Worm (Caenorhabditis elegans) whole organism, young adult: ENCODE data around the gene fbxb-50.

ENCODE experiments used
- C17E4.6 ChIP-seq: fragments of 200-800 bp; sonication (Bioruptor generic); IDR thresholded peaks from 2 replicates; pipeline ENCODE4 v1.3.6; 2022; ENCODE audit warnings: missing genetic modification reagents, missing genetic modification characterization, missing compliant biosample characterization
- F39B2.1 ChIP-seq: fragments of 200-800 bp; sonication (Bioruptor generic); IDR thresholded peaks from 2 replicates; pipeline ENCODE4 v1.3.6; 2022; ENCODE audit warnings: missing genetic modification reagents, missing genetic modification characterization, missing compliant biosample characterization
- T26A5.8 ChIP-seq: sonication (generic microtip); optimal IDR thresholded peaks from 2 replicates; lab custom pipeline; 2016; ENCODE audit warnings: missing genetic modification characterization, missing compliant biosample characterization
- Y53G8AR.9 ChIP-seq: fragments of 200-800 bp; sonication (Bioruptor generic); conservative IDR thresholded peaks from 2 replicates; pipeline ENCODE4 v1.3.6; 2022; ENCODE audit warnings: missing genetic modification reagents, missing genetic modification characterization, missing compliant biosample characterization
- Y67H2A.10 ChIP-seq: fragments of 200-800 bp; sonication (Bioruptor generic); conservative IDR thresholded peaks from 2 replicates; pipeline ENCODE4 v1.3.6; 2022; ENCODE audit warnings: missing genetic modification reagents, missing genetic modification characterization, missing compliant biosample characterization
- Y95B8A.8 ChIP-seq: fragments of 200-800 bp; sonication (Bioruptor generic); IDR thresholded peaks from 2 replicates; pipeline ENCODE4 v1.3.6; 2022; ENCODE audit warnings: missing genetic modification reagents, missing genetic modification characterization, missing compliant biosample characterization
- aptf-2 ChIP-seq: fragments of 200-800 bp; sonication (Bioruptor generic); conservative IDR thresholded peaks from 2 replicates; pipeline ENCODE4 v1.3.6; 2022; ENCODE audit warnings: missing genetic modification reagents, missing genetic modification characterization, missing compliant biosample characterization
- attf-5 ChIP-seq: fragments of 200-800 bp; sonication (Bioruptor generic); optimal IDR thresholded peaks from 2 replicates; lab custom pipeline; 2018; ENCODE audit warnings: mild to moderate bottlenecking, missing genetic modification characterization, missing compliant biosample characterization
- ceh-100 ChIP-seq: fragments of 200-800 bp; sonication (Bioruptor generic); IDR thresholded peaks from 2 replicates; pipeline ENCODE4 v1.3.6; 2022; ENCODE audit warnings: missing genetic modification reagents, missing genetic modification characterization, missing compliant biosample characterization
- ceh-40 ChIP-seq: fragments of 200-800 bp; sonication (Bioruptor generic); IDR thresholded peaks from 2 replicates; pipeline ENCODE4 v1.3.6; 2022; ENCODE audit warnings: missing genetic modification characterization, missing compliant biosample characterization
- ceh-58 ChIP-seq: fragments of 200-800 bp; sonication (Bioruptor generic); IDR thresholded peaks from 2 replicates; pipeline ENCODE4 v1.3.6; 2022; ENCODE audit warnings: missing genetic modification characterization, missing compliant biosample characterization
- ceh-79 ChIP-seq: sonication (generic microtip); optimal IDR thresholded peaks from 2 replicates; lab custom pipeline; 2017; ENCODE audit warnings: mild to moderate bottlenecking, missing genetic modification characterization, missing compliant biosample characterization
- chd-7 ChIP-seq: sonication (generic microtip); optimal IDR thresholded peaks from 2 replicates; lab custom pipeline; 2016; ENCODE audit warnings: mild to moderate bottlenecking, missing genetic modification characterization, moderate library complexity, missing compliant biosample characterization
- dox-1 ChIP-seq: fragments of 200-800 bp; sonication (Bioruptor generic); IDR thresholded peaks from 2 replicates; pipeline ENCODE4 v1.3.6; 2022; ENCODE audit warnings: missing genetic modification reagents, missing genetic modification characterization, missing compliant biosample characterization
- dpff-1 ChIP-seq: sonication (generic microtip); optimal IDR thresholded peaks from 2 replicates; lab custom pipeline; 2017; ENCODE audit warnings: mild to moderate bottlenecking, missing genetic modification characterization, missing compliant biosample characterization
- ets-4 ChIP-seq: fragments of 200-800 bp; sonication (Bioruptor generic); optimal IDR thresholded peaks from 2 replicates; lab custom pipeline; 2018; ENCODE audit warnings: mild to moderate bottlenecking, missing genetic modification characterization, missing compliant biosample characterization
- gei-17 ChIP-seq: fragments of 200-800 bp; sonication (Bioruptor generic); optimal IDR thresholded peaks from 2 replicates; lab custom pipeline; 2018; ENCODE audit warnings: mild to moderate bottlenecking, missing genetic modification characterization, missing compliant biosample characterization
- him-1 ChIP-seq: sonication (generic microtip); optimal IDR thresholded peaks from 2 replicates; lab custom pipeline; 2016; ENCODE audit warnings: missing genotype, missing genetic modification reagents, missing genetic modification characterization, missing compliant biosample characterization
- hmg-1.2 ChIP-seq: fragments of 200-800 bp; sonication (Bioruptor generic); IDR thresholded peaks from 2 replicates; pipeline ENCODE4 v1.3.6; 2022; ENCODE audit warnings: missing genetic modification reagents, missing genetic modification characterization, missing compliant biosample characterization
- hsf-1 ChIP-seq: fragments of 200-800 bp; sonication (Bioruptor generic); IDR thresholded peaks from 2 replicates; pipeline ENCODE4 v1.3.6; 2022; ENCODE audit warnings: missing genetic modification reagents, missing genetic modification characterization, missing compliant biosample characterization
- lag-1 ChIP-seq: fragments of 200-800 bp; sonication (Bioruptor generic); IDR thresholded peaks from 2 replicates; pipeline ENCODE4 v1.3.6; 2022; ENCODE audit warnings: missing genetic modification reagents, missing genetic modification characterization, missing compliant biosample characterization
- lin-26 ChIP-seq: fragments of 200-800 bp; sonication (Bioruptor generic); IDR thresholded peaks from 2 replicates; pipeline ENCODE4 v1.3.6; 2022; ENCODE audit warnings: missing genetic modification reagents, missing genetic modification characterization, missing compliant biosample characterization
- lir-1 ChIP-seq: fragments of 200-800 bp; sonication (Bioruptor generic); conservative IDR thresholded peaks from 2 replicates; pipeline ENCODE4 v1.3.6; 2022; ENCODE audit warnings: missing genetic modification reagents, missing genetic modification characterization, missing compliant biosample characterization
- lsy-27 ChIP-seq: sonication (generic microtip); optimal IDR thresholded peaks from 2 replicates; lab custom pipeline; 2017; ENCODE audit warnings: missing genetic modification characterization, mild to moderate bottlenecking, missing compliant biosample characterization, antibody characterized with exemption, missing genotype, borderline replicate concordance; ENCODE audit not compliant: insufficient read depth
- madf-6 ChIP-seq: fragments of 200-800 bp; sonication (Bioruptor generic); IDR thresholded peaks from 2 replicates; pipeline ENCODE4 v1.3.6; 2022; ENCODE audit warnings: missing genetic modification reagents, missing genetic modification characterization, missing compliant biosample characterization
- madf-8 ChIP-seq: fragments of 200-800 bp; sonication (Bioruptor generic); conservative IDR thresholded peaks from 2 replicates; pipeline ENCODE4 v1.3.6; 2022; ENCODE audit warnings: missing genetic modification reagents, missing genetic modification characterization, missing compliant biosample characterization
- nhr-27 ChIP-seq: fragments of 200-800 bp; sonication (Bioruptor generic); optimal IDR thresholded peaks from 2 replicates; lab custom pipeline; 2018; ENCODE audit warnings: mild to moderate bottlenecking, missing genetic modification characterization, moderate library complexity, missing compliant biosample characterization
- nhr-80 ChIP-seq: sonication (generic microtip); optimal IDR thresholded peaks from 2 replicates; lab custom pipeline; 2016; ENCODE audit warnings: missing genetic modification characterization, missing compliant biosample characterization
- nhr-90 ChIP-seq: sonication (generic microtip); optimal IDR thresholded peaks from 2 replicates; lab custom pipeline; 2016; ENCODE audit warnings: missing genotype, mild to moderate bottlenecking, missing genetic modification characterization, missing compliant biosample characterization
- pha-4 ChIP-seq: fragments of 150-350 bp; sonication (generic microtip); optimal IDR thresholded peaks from 2 replicates; lab custom pipeline; 2014; ENCODE audit warnings: missing biosample characterization, missing genetic modification reagents, missing genetic modification characterization
- rec-8 ChIP-seq, 2 experiments: sonication (generic microtip); optimal IDR thresholded peaks; 2 replicates each; lab custom pipeline; 2016; ENCODE audit warnings: mild to moderate bottlenecking in 2 of 2, missing genetic modification characterization in 2 of 2, missing genetic modification reagents in 2 of 2, missing genotype in 2 of 2, missing biosample characterization in 1 of 2, missing compliant biosample characterization in 1 of 2, moderate library complexity in 1 of 2
- sdz-38 ChIP-seq: sonication (generic microtip); optimal IDR thresholded peaks from 2 replicates; lab custom pipeline; 2016; ENCODE audit warnings: missing genotype, missing genetic modification characterization, missing compliant biosample characterization
- snpc-1.1 ChIP-seq: sonication (generic microtip); optimal IDR thresholded peaks from 2 replicates; lab custom pipeline; 2017; ENCODE audit warnings: missing genetic modification characterization, mild to moderate bottlenecking, missing compliant biosample characterization, antibody characterized with exemption, moderate library complexity, missing genotype, missing genetic modification reagents; ENCODE audit not compliant: insufficient read depth
- snpc-1.3 ChIP-seq: sonication (generic microtip); optimal IDR thresholded peaks from 2 replicates; lab custom pipeline; 2017; ENCODE audit warnings: missing genetic modification characterization, mild to moderate bottlenecking, missing compliant biosample characterization, antibody characterized with exemption, moderate library complexity, missing genotype, missing genetic modification reagents; ENCODE audit not compliant: insufficient read depth
- sptf-2 ChIP-seq: fragments of 200-800 bp; sonication (Bioruptor generic); optimal IDR thresholded peaks from 2 replicates; lab custom pipeline; 2018; ENCODE audit warnings: mild to moderate bottlenecking, missing genetic modification characterization, missing compliant biosample characterization
- tbx-9 ChIP-seq: sonication (generic microtip); optimal IDR thresholded peaks from 2 replicates; lab custom pipeline; 2016; ENCODE audit warnings: borderline replicate concordance, missing genetic modification characterization, inconsistent platforms, missing compliant biosample characterization
- unc-62 ChIP-seq: fragments of 150-350 bp; optimal IDR thresholded peaks from 2 replicates; lab custom pipeline; 2014; ENCODE audit warnings: missing biosample characterization, missing genetic modification reagents, missing genetic modification characterization
- ztf-22 ChIP-seq: fragments of 200-800 bp; sonication (Bioruptor generic); optimal IDR thresholded peaks from 2 replicates; lab custom pipeline; 2018; ENCODE audit warnings: mild to moderate bottlenecking, missing genetic modification characterization, moderate library complexity, missing compliant biosample characterization
- ztf-3 ChIP-seq: fragments of 200-800 bp; sonication (Bioruptor generic); optimal IDR thresholded peaks from 2 replicates; lab custom pipeline; 2018; ENCODE audit warnings: mild to moderate bottlenecking, missing genetic modification characterization, missing compliant biosample characterization

Gene fbxb-50

DNA sequence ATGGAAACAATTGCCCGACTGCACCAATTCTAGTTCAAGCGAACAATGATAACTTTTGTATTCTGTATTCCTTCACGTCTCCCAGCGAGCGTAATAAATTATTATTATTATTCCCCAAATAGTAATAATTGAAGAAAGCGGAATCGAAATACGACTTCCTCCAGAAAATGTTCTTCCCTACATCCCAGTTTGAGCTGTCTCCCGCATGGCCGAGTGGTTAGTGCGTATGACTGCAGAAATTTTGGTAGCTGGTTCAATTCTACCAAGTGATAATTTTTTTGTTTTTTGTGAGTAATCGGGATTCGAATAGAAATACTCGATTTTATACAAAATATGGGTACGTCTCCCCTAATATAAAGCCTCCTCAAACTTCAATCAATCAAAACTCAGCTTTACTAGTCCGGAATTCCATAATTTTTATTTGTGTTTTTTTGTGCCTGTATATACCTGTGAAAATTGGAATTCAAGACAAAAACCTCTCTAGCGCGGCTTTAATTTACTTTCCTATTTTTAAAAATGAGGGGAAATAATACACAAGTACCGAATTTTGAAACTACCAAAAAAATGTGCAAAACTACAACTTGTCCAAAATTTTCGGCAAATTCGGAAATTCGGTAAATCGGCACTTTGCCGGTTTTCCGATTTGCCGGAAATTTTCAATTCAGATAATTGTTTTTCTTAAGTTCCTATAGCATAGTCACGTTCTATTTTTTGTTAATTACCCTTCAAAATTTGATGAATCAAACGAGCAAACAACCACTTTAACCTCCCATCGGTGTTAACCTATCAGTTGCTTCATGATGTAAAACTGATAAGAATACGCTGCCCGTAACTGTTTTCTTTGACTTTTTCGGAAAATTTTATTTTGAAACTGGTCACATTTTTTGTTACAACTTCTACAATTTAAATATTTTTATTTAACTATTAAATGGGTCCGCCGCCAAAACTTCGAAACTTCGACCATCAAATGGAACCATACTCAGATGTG is 41.2 kb downstream of the fbxb-50 start, which contains the start of gene bath-46 (continued):
- no peak for TF ChIP-seq ceh-40 (GFP tag; lab: Robert Waterston, UW)
- TF ChIP-seq madf-8 (GFP tag; lab: Robert Waterston, UW): no peak
- no peak for TF ChIP-seq T26A5.8
- TF ChIP-seq tbx-9 (tag; lab: Kevin White, UChicago): no peak
- TF ChIP-seq Y53G8AR.9 (GFP tag; lab: Robert Waterston, UW): no peak
- TF ChIP-seq ceh-58 (GFP tag; lab: Robert Waterston, UW): no peak
- peak; percentile 77 for TF ChIP-seq lin-26
- peak; percentile 38 for TF ChIP-seq nhr-80 (tag; lab: Kevin White, UChicago)
- TF ChIP-seq nhr-90 (tag; lab: Kevin White, UChicago): no peak
- no peak for TF ChIP-seq lsy-27
- TF ChIP-seq F39B2.1 (GFP tag; lab: Robert Waterston, UW): no peak
- 0 out of 2 replicates have a peak, but pooled peaks have one; percentile 24 for TF ChIP-seq dox-1 (GFP tag; lab: Robert Waterston, UW)
- TF ChIP-seq ets-4 (GFP tag; lab: Kevin White, UChicago): no peak
- TF ChIP-seq hsf-1 (GFP tag; lab: Robert Waterston, UW): no peak
- no peak for TF ChIP-seq rec-8 (tag; optimal IDR thresholded peaks at IDR 0.05; lab: Kevin White, UChicago)
- TF ChIP-seq ztf-22: no peak
- TF ChIP-seq lag-1 (GFP tag; lab: Robert Waterston, UW): no peak
- TF ChIP-seq gei-17 (GFP tag; lab: Kevin White, UChicago): no peak
- no peak for TF ChIP-seq unc-62
- no peak for TF ChIP-seq chd-7 (tag; lab: Kevin White, UChicago)
- TF ChIP-seq ceh-100: no peak
- TF ChIP-seq ceh-79 (tag; lab: Kevin White, UChicago): no peak
- no peak for TF ChIP-seq snpc-1.1 (tag; lab: Kevin White, UChicago)
- TF ChIP-seq ztf-3 (GFP tag; lab: Kevin White, UChicago): no peak
- TF ChIP-seq attf-5 (GFP tag; lab: Kevin White, UChicago): no peak
- TF ChIP-seq hmg-1.2 (GFP tag; lab: Robert Waterston, UW): no peak
- 0 out of 2 replicates have a peak, but pooled peaks have one; percentile 46 for TF ChIP-seq Y95B8A.8 (GFP tag; lab: Robert Waterston, UW)
- no peak for TF ChIP-seq nhr-27 (tag; lab: Kevin White, UChicago)
- no peak for TF ChIP-seq C17E4.6 (GFP tag; lab: Robert Waterston, UW)
- no peak for TF ChIP-seq snpc-1.3 (tag; lab: Kevin White, UChicago)
- TF ChIP-seq pha-4 (tag; lab: Kevin White, UChicago): no peak
- TF ChIP-seq sdz-38 (tag; lab: Kevin White, UChicago): no peak
- no peak for TF ChIP-seq him-1 (tag; lab: Kevin White, UChicago)
- no peak for TF ChIP-seq sptf-2 (GFP tag; lab: Kevin White, UChicago)
- no peak; the same call in 1 of the 2 replicates for TF ChIP-seq madf-6 (GFP tag; lab: Robert Waterston, UW)
- no peak for TF ChIP-seq dpff-1 (tag; lab: Kevin White, UChicago)
- TF ChIP-seq aptf-2 (GFP tag; lab: Robert Waterston, UW): no peak
- no peak for TF ChIP-seq lir-1
- no peak for TF ChIP-seq Y67H2A.10 (GFP tag; lab: Robert Waterston, UW)
